Fruit fly (Drosophila melanogaster) whole organism, embryonic: ENCODE data around the gene CG6066.

ENCODE experiments used
- Atf3 ChIP-seq: fragments of 200-800 bp; sonication (Bioruptor generic); optimal IDR thresholded peaks from 3 replicates; lab custom pipeline; 2016; ENCODE audit warnings: missing biosample characterization, missing genetic modification characterization
- Awh ChIP-seq: fragments of 200-800 bp; sonication (Bioruptor generic); IDR thresholded peaks from 2 replicates; pipeline ENCODE4, ENCODE4 v1.3.6; 2022; ENCODE audit warnings: missing biosample characterization, missing genetic modification characterization
- CG10431 ChIP-seq: fragments of 200-800 bp; sonication (Bioruptor generic); optimal IDR thresholded peaks from 3 replicates; lab custom pipeline; 2018; ENCODE audit warnings: missing biosample characterization, mild to moderate bottlenecking, missing genetic modification characterization
- CG11723 ChIP-seq: fragments of 200-800 bp; sonication (Bioruptor generic); optimal IDR thresholded peaks from 2 replicates; lab custom pipeline; 2017; ENCODE audit warnings: missing biosample characterization, mild to moderate bottlenecking, missing genetic modification characterization
- CG12071 ChIP-seq: fragments of 200-800 bp; sonication (Bioruptor generic); optimal IDR thresholded peaks from 3 replicates; lab custom pipeline; 2018; ENCODE audit warnings: missing biosample characterization, mild to moderate bottlenecking, missing genetic modification characterization
- CG12744 ChIP-seq: fragments of 200-800 bp; sonication (Bioruptor generic); optimal IDR thresholded peaks from 2 replicates; lab custom pipeline; 2016; ENCODE audit warnings: missing biosample characterization, missing genetic modification characterization
- CG13424 ChIP-seq: fragments of 200-800 bp; sonication (Bioruptor generic); optimal IDR thresholded peaks from 2 replicates; lab custom pipeline; 2019; ENCODE audit warnings: missing biosample characterization, mild to moderate bottlenecking, missing genetic modification characterization, moderate library complexity
- CG13624 ChIP-seq: fragments of 200-800 bp; sonication (Bioruptor generic); optimal IDR thresholded peaks from 2 replicates; lab custom pipeline; 2016; ENCODE audit warnings: missing biosample characterization, missing genetic modification characterization
- CG14710 ChIP-seq: fragments of 200-800 bp; sonication (Bioruptor generic); optimal IDR thresholded peaks from 3 replicates; lab custom pipeline; 2019; ENCODE audit warnings: missing biosample characterization, mild to moderate bottlenecking, missing genetic modification characterization, moderate library complexity
- CG1603 ChIP-seq: fragments of 200-800 bp; sonication (Bioruptor generic); optimal IDR thresholded peaks from 2 replicates; lab custom pipeline; 2019; ENCODE audit warnings: missing biosample characterization, mild to moderate bottlenecking, missing genetic modification characterization, moderate library complexity
- CG18764 ChIP-seq: fragments of 200-800 bp; sonication (Bioruptor generic); optimal IDR thresholded peaks from 3 replicates; lab custom pipeline; 2016; ENCODE audit warnings: missing biosample characterization, missing genetic modification characterization
- CG2875 ChIP-seq: fragments of 200-800 bp; sonication (Bioruptor generic); optimal IDR thresholded peaks from 2 replicates; lab custom pipeline; 2017; ENCODE audit warnings: missing biosample characterization, mild to moderate bottlenecking, missing genetic modification characterization, missing genetic modification reagents
- CG30403 ChIP-seq: fragments of 200-800 bp; sonication (Bioruptor generic); optimal IDR thresholded peaks from 3 replicates; lab custom pipeline; 2016; ENCODE audit warnings: missing biosample characterization, missing genetic modification characterization
- CG31365 ChIP-seq: fragments of 200-800 bp; sonication (Bioruptor generic); optimal IDR thresholded peaks from 2 replicates; lab custom pipeline; 2018; ENCODE audit warnings: missing biosample characterization, mild to moderate bottlenecking, missing genetic modification characterization
- CG31441 ChIP-seq: fragments of 200-800 bp; sonication (Bioruptor generic); IDR thresholded peaks from 2 replicates; pipeline ENCODE4 v1.3.6; 2022; ENCODE audit warnings: missing biosample characterization, missing genetic modification characterization
- CG3407 ChIP-seq: fragments of 200-800 bp; sonication (Bioruptor generic); optimal IDR thresholded peaks from 2 replicates; lab custom pipeline; 2018; ENCODE audit warnings: missing biosample characterization, mild to moderate bottlenecking, missing genetic modification characterization
- CG42726 ChIP-seq: fragments of 200-800 bp; sonication (Bioruptor generic); IDR thresholded peaks from 2 replicates; pipeline ENCODE4 v1.3.6; 2022; ENCODE audit warnings: missing biosample characterization, missing genetic modification characterization; ENCODE audit not compliant: partially characterized antibody
- CG4282 ChIP-seq: fragments of 200-800 bp; sonication (Bioruptor generic); optimal IDR thresholded peaks from 2 replicates; lab custom pipeline; 2016; ENCODE audit warnings: missing biosample characterization, missing genetic modification characterization
- CG7357 ChIP-seq: fragments of 200-800 bp; sonication (Bioruptor generic); IDR thresholded peaks from 3 replicates; pipeline ENCODE4 v1.3.6; 2022; ENCODE audit warnings: missing biosample characterization, missing genetic modification characterization
- CG7745 ChIP-seq: fragments of 200-800 bp; sonication (Bioruptor generic); optimal IDR thresholded peaks from 2 replicates; lab custom pipeline; 2018; ENCODE audit warnings: missing biosample characterization, mild to moderate bottlenecking, missing genetic modification characterization, moderate library complexity
- CG8290 ChIP-seq, 3 experiments: fragments of 200-800 bp; sonication (Bioruptor generic); optimal IDR thresholded peaks; 2 replicates each; lab custom pipeline; 2016 to 2019; ENCODE audit warnings: missing biosample characterization in 3 of 3, missing genetic modification characterization in 3 of 3, mild to moderate bottlenecking in 2 of 3, moderate library complexity in 1 of 3
- CG8765 ChIP-seq: fragments of 200-800 bp; sonication (Bioruptor generic); IDR thresholded peaks from 2 replicates; pipeline ENCODE4 v1.3.6; 2022; ENCODE audit warnings: missing biosample characterization, missing genetic modification characterization
- D19A ChIP-seq: fragments of 200-800 bp; optimal IDR thresholded peaks from 3 replicates; lab custom pipeline; 2019; ENCODE audit warnings: missing biosample characterization, mild to moderate bottlenecking, missing genetic modification characterization, moderate library complexity
- Deaf1 ChIP-seq: fragments of 200-800 bp; optimal IDR thresholded peaks from 3 replicates; lab custom pipeline; 2019; ENCODE audit warnings: missing biosample characterization, mild to moderate bottlenecking, missing genetic modification characterization, moderate library complexity
- HHEX ChIP-seq: fragments of 200-800 bp; sonication (Bioruptor generic); optimal IDR thresholded peaks from 3 replicates; lab custom pipeline; 2017; ENCODE audit warnings: missing biosample characterization, mild to moderate bottlenecking, missing genetic modification characterization, missing genetic modification reagents
- Hr39 ChIP-seq: fragments of >200 bp; optimal IDR thresholded peaks from 2 replicates; lab custom pipeline; 2017
- Hr78 ChIP-seq, 2 experiments: fragments of 200-800 bp in 1 of 2; fragments of >200 bp in 1 of 2; sonication (Bioruptor generic) in 1 of 2; optimal IDR thresholded peaks; 2 replicates each; lab custom pipeline; 2017 to 2019; ENCODE audit warnings: missing biosample characterization in 2 of 2, missing genetic modification characterization in 2 of 2, mild to moderate bottlenecking in 1 of 2, moderate library complexity in 1 of 2
- Meics ChIP-seq: fragments of 200-800 bp; sonication (Bioruptor generic); optimal IDR thresholded peaks from 2 replicates; lab custom pipeline; 2017; ENCODE audit warnings: missing biosample characterization, mild to moderate bottlenecking, missing genetic modification characterization
- Spps ChIP-seq: fragments of 200-800 bp; sonication (Bioruptor generic); optimal IDR thresholded peaks from 2 replicates; lab custom pipeline; 2018; ENCODE audit warnings: missing biosample characterization, mild to moderate bottlenecking, missing genetic modification characterization
- Usf ChIP-seq: fragments of 200-800 bp; sonication (Bioruptor generic); optimal IDR thresholded peaks from 2 replicates; lab custom pipeline; 2017; ENCODE audit warnings: missing genotype, missing biosample characterization, missing genetic modification characterization
- amos ChIP-seq: fragments of 200-800 bp; sonication (Bioruptor generic); IDR thresholded peaks from 2 replicates; pipeline ENCODE4 v1.3.6; 2022; ENCODE audit warnings: missing biosample characterization, missing genetic modification characterization; ENCODE audit not compliant: partially characterized antibody
- ash1 ChIP-seq: fragments of 200-800 bp; sonication (Bioruptor generic); optimal IDR thresholded peaks from 2 replicates; lab custom pipeline; 2018; ENCODE audit warnings: missing biosample characterization, mild to moderate bottlenecking, missing genetic modification characterization
- bcd ChIP-seq: fragments of 200-800 bp; sonication (Bioruptor generic); optimal IDR thresholded peaks from 2 replicates; lab custom pipeline; 2017; ENCODE audit warnings: missing biosample characterization, mild to moderate bottlenecking, missing genetic modification characterization
- chm ChIP-seq: fragments of 200-800 bp; sonication (Bioruptor generic); IDR thresholded peaks from 2 replicates; pipeline ENCODE4 v1.3.6; 2022; ENCODE audit warnings: missing biosample characterization, missing genetic modification characterization
- chn ChIP-seq: fragments of 200-800 bp; sonication (Bioruptor generic); optimal IDR thresholded peaks from 2 replicates; lab custom pipeline; 2016; ENCODE audit warnings: missing biosample characterization, missing genetic modification characterization
- crp ChIP-seq, 2 experiments: fragments of 200-800 bp; sonication (Bioruptor generic); optimal IDR thresholded peaks; 2 replicates in 1 of 2; 3 replicates in 1 of 2; lab custom pipeline; 2017; ENCODE audit warnings: missing biosample characterization in 2 of 2, missing genetic modification characterization in 2 of 2, mild to moderate bottlenecking in 1 of 2, moderate library complexity in 1 of 2
- dmrt99B ChIP-seq: fragments of 200-800 bp; sonication (Bioruptor generic); optimal IDR thresholded peaks from 2 replicates; lab custom pipeline; 2018; ENCODE audit warnings: missing biosample characterization, mild to moderate bottlenecking, missing genetic modification characterization, moderate library complexity
- eve ChIP-seq, 2 experiments: fragments of >200 bp; optimal IDR thresholded peaks; 2 replicates each; lab custom pipeline; 2017; ENCODE audit warnings: missing biosample characterization in 2 of 2, missing genetic modification characterization in 2 of 2
- gcm2 ChIP-seq: fragments of 200-800 bp; sonication (Bioruptor generic); optimal IDR thresholded peaks from 2 replicates; lab custom pipeline; 2016; ENCODE audit warnings: missing biosample characterization, missing genetic modification characterization
- grau ChIP-seq: fragments of 200-800 bp; optimal IDR thresholded peaks from 3 replicates; lab custom pipeline; 2019; ENCODE audit warnings: missing biosample characterization, mild to moderate bottlenecking, missing genetic modification characterization, moderate library complexity
- jumu ChIP-seq: fragments of 200-800 bp; sonication (Bioruptor generic); optimal IDR thresholded peaks from 3 replicates; lab custom pipeline; 2016; ENCODE audit warnings: missing biosample characterization, missing genetic modification characterization
- lola ChIP-seq, 3 experiments: fragments of >200 bp in 2 of 3; fragments of 200-800 bp in 1 of 3; sonication (Bioruptor generic) in 1 of 3; optimal IDR thresholded peaks; 2 replicates each; lab custom pipeline; 2017 to 2019; ENCODE audit warnings: missing biosample characterization in 3 of 3, missing genetic modification characterization in 3 of 3, mild to moderate bottlenecking in 1 of 3, moderate library complexity in 1 of 3
- peb ChIP-seq: fragments of 200-800 bp; sonication (Bioruptor generic); IDR thresholded peaks from 2 replicates; pipeline ENCODE4 v1.3.6; 2022; ENCODE audit warnings: missing biosample characterization, missing genetic modification characterization
- run ChIP-seq: fragments of 200-800 bp; sonication (Bioruptor generic); optimal IDR thresholded peaks from 3 replicates; lab custom pipeline; 2018; ENCODE audit warnings: missing biosample characterization, mild to moderate bottlenecking, missing genetic modification characterization
- sima ChIP-seq: fragments of 200-800 bp; sonication (Bioruptor generic); optimal IDR thresholded peaks from 2 replicates; lab custom pipeline; 2016; ENCODE audit warnings: missing biosample characterization, missing genetic modification characterization
- so ChIP-seq: fragments of 200-800 bp; sonication (Bioruptor generic); IDR thresholded peaks from 3 replicates; pipeline ENCODE4 v1.3.6; 2022; ENCODE audit warnings: missing biosample characterization, missing genetic modification characterization
- sr ChIP-seq: fragments of 200-800 bp; sonication (Bioruptor generic); IDR thresholded peaks from 3 replicates; pipeline ENCODE4 v1.3.6; 2022; ENCODE audit warnings: missing biosample characterization, missing genetic modification characterization

The CG6066 gene

DNA sequence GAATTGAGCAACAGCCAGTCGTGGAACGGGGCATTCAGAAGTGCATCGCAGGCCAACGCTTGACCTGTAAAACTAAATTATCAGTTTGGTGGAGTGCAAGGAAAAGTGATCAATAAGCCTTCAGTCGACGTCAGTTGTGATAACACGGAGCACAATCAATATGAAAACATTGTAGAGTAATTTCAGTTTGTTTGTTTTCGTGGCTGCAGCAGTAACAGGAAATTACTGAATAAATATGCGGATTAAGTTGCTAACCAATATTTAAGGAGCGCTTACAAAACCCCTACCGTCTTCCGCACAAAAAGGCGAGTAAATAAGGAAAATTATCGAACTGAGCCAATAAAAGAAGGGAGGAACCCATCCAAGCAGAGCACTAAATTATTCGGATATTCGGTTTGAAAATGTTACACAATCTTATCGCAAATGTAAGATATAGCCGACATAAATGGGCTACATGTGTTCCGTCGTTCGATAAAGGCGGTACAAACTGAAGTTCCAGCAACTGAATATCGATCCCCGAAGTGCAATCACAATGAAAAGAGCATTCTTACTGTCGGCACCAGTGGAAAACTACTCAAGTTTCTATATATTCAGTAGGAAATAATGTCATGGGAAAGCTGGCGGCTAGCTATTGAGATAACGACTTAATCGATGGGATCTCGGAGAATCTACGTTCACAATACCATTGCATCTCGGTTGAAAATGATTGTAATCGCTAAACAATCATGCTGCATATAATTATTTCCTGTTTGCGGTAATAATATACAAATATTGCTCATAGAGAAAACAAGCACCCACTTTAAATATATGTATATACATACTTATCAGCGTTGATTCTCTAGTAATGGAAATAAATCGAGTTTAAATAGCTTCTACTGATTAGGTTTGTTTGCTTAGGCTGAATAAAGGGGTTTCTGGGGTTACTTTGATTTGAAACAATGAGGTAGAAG, 19.5 kb upstream of the CG6066 start (continued):
- TF ChIP-seq amos (GFP tag; lab: Robert Waterston, UW) (no peak), Usf (GFP tag; lab: Kevin White, UChicago) (peak; percentile 25), Spps (tag; lab: Kevin White, UChicago) (peak; percentile 47), eve (GFP tag; optimal IDR thresholded peaks at IDR 0.05; lab: Kevin White, UChicago) (peak in 1 of 2 experiments; percentile 73), CG4282 (no peak), bcd (peak; percentile 60), sr (GFP tag; lab: Robert Waterston, UW) (0 out of 3 replicates have a peak, but pooled peaks have one; percentile 34), Deaf1 (no peak), CG31441 (GFP tag; lab: Robert Waterston, UW) (peak; percentile 56), gcm2 (GFP tag; lab: Kevin White, UChicago) (no peak), CG1603 (tag; lab: Kevin White, UChicago) (peak; percentile 82), Awh (GFP tag; lab: Robert Waterston, UW) (peak; percentile 64), run (peak; percentile 30), lola (GFP tag; optimal IDR thresholded peaks at IDR 0.05; lab: Kevin White, UChicago) (peak in 1 of 3 experiments; percentile 72), chn (no peak), CG7357 (GFP tag; lab: Robert Waterston, UW) (no peak), CG30403 (GFP tag; lab: Kevin White, UChicago) (no peak), CG10431 (GFP tag; lab: Kevin White, UChicago) (peak; percentile 41), jumu (GFP tag; lab: Kevin White, UChicago) (peak; percentile 27), CG13424 (tag; lab: Kevin White, UChicago) (peak; percentile 52), Atf3 (peak; percentile 70), dmrt99B (tag; lab: Kevin White, UChicago) (peak; percentile 73), grau (tag; lab: Kevin White, UChicago) (peak; percentile 35), peb (no peak), Meics (GFP tag; lab: Kevin White, UChicago) (peak; percentile 24), CG2875 (GFP tag; lab: Kevin White, UChicago) (peak; percentile 83), CG42726 (GFP tag; lab: Robert Waterston, UW) (no peak), CG18764 (GFP tag; lab: Kevin White, UChicago) (peak; percentile 79), ash1 (GFP tag; lab: Kevin White, UChicago) (no peak), sima (GFP tag; lab: Kevin White, UChicago) (peak; percentile 4), CG31365 (tag; lab: Kevin White, UChicago) (peak; percentile 21), Hr39 (lab: Kevin White, UChicago) (no peak), CG3407 (GFP tag; lab: Kevin White, UChicago) (peak; percentile 83), D19A (tag; lab: Kevin White, UChicago) (peak; percentile 69), crp (GFP tag; optimal IDR thresholded peaks at IDR 0.05; lab: Kevin White, UChicago) (peak in 1 of 2 experiments; percentile 9), CG8765 (GFP tag; lab: Robert Waterston, UW) (no peak), chm (GFP tag; lab: Robert Waterston, UW) (peak; percentile 86), HHEX (GFP tag; lab: Kevin White, UChicago) (peak; percentile 69), CG8290 (GFP tag; optimal IDR thresholded peaks at IDR 0.05; lab: Kevin White, UChicago) (peak; percentile 75), CG8290 (tag; optimal IDR thresholded peaks at IDR 0.05; lab: Kevin White, UChicago) (peak; percentile 61 to 65), CG13624 (GFP tag; lab: Kevin White, UChicago) (peak; percentile 30), CG12071 (GFP tag; lab: Kevin White, UChicago) (peak; percentile 69), CG7745 (tag; lab: Kevin White, UChicago) (peak; percentile 85), Hr78 (GFP tag; optimal IDR thresholded peaks at IDR 0.05; lab: Kevin White, UChicago) (peak in 1 of 2 experiments; percentile 55), CG11723 (GFP tag; lab: Kevin White, UChicago) (peak; percentile 49), CG14710 (tag; lab: Kevin White, UChicago) (peak; percentile 69), CG12744 (GFP tag; lab: Kevin White, UChicago) (peak; percentile 78), so (peak; percentile 66; the same call in 2 of the 3 replicates)
